Worm (Caenorhabditis elegans): ENCODE results near the gene glct-6.

Gene glct-6

DNA sequence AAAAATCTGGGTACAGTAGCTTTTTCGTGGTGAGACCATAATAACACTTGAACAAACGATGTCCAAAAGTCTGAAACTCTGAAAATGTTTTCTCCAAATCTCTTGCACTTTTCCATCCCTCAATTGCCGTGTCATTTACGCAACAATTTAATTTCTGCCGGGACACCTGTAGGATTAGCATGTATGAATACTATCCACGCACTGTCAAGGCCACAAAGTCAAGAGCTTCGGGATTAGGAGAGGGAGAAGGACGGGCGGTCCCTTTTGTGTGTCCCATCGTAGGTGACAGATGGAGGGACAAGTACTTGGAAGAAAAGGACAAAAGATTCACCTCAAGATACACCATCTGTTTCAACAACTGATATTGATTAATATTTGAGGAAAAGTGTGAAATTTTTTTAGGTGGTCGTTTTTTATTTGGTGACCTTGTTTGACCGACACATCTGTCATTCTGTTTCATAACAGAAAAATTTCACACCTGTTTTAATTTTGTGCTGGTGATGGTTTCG is 59.1 kb downstream of the glct-6 start:
- TF ChIP-seq him-1 (tag; optimal IDR thresholded peaks at IDR 0.05) (no peak), dao-5 (tag; optimal IDR thresholded peaks at IDR 0.05) (no peak), W03F9.2 (tag; optimal IDR thresholded peaks at IDR 0.05) (no peak)
